Fruit fly (Drosophila melanogaster) whole organism, embryonic: ENCODE results near the gene CG9626.

Experiments used
- Atf-2 ChIP-seq: fragments of 200-800 bp; sonication (Bioruptor generic); optimal IDR thresholded peaks from 2 replicates; lab custom pipeline; 2016; ENCODE audit warnings: missing biosample characterization, missing genetic modification characterization
- Awh ChIP-seq: fragments of 200-800 bp; sonication (Bioruptor generic); IDR thresholded peaks from 2 replicates; pipeline ENCODE4, ENCODE4 v1.3.6; 2022; ENCODE audit warnings: missing biosample characterization, missing genetic modification characterization
- BEAF-32 ChIP-seq: fragments of 200-800 bp; sonication (Bioruptor generic); optimal IDR thresholded peaks from 3 replicates; lab custom pipeline; 2017; ENCODE audit warnings: missing biosample characterization, missing genetic modification characterization, mild to moderate bottlenecking, moderate library complexity, missing genetic modification reagents
- C15 ChIP-seq: fragments of 200-800 bp; sonication (Bioruptor generic); IDR thresholded peaks from 3 replicates; pipeline ENCODE4 v1.3.6; 2022; ENCODE audit warnings: missing biosample characterization, missing genetic modification characterization
- CG11247 ChIP-seq: fragments of 200-800 bp; sonication (Bioruptor generic); IDR thresholded peaks from 2 replicates; pipeline ENCODE4 v1.3.6; 2022; ENCODE audit warnings: missing biosample characterization, missing genetic modification characterization
- CG13624 ChIP-seq: fragments of 200-800 bp; sonication (Bioruptor generic); optimal IDR thresholded peaks from 2 replicates; lab custom pipeline; 2016; ENCODE audit warnings: missing biosample characterization, missing genetic modification characterization
- CG16863 ChIP-seq: fragments of 200-800 bp; sonication (Bioruptor generic); optimal IDR thresholded peaks from 3 replicates; lab custom pipeline; 2016; ENCODE audit warnings: missing biosample characterization, missing genetic modification characterization
- CG17912 ChIP-seq: fragments of 200-800 bp; sonication (Bioruptor generic); optimal IDR thresholded peaks from 2 replicates; lab custom pipeline; 2018; ENCODE audit warnings: missing biosample characterization, mild to moderate bottlenecking, missing genetic modification characterization
- CG2889 ChIP-seq: fragments of 200-800 bp; sonication (Bioruptor generic); IDR thresholded peaks from 3 replicates; pipeline ENCODE4 v1.3.6; 2022; ENCODE audit warnings: missing biosample characterization, missing genetic modification characterization
- CG30403 ChIP-seq: fragments of 200-800 bp; sonication (Bioruptor generic); optimal IDR thresholded peaks from 3 replicates; lab custom pipeline; 2016; ENCODE audit warnings: missing biosample characterization, missing genetic modification characterization
- CG31224 ChIP-seq: fragments of 200-800 bp; sonication (Bioruptor generic); IDR thresholded peaks from 2 replicates; pipeline ENCODE4 v1.3.6; 2022; ENCODE audit warnings: missing biosample characterization, missing genetic modification characterization
- CG42726 ChIP-seq: fragments of 200-800 bp; sonication (Bioruptor generic); IDR thresholded peaks from 2 replicates; pipeline ENCODE4 v1.3.6; 2022; ENCODE audit warnings: missing biosample characterization, missing genetic modification characterization; ENCODE audit not compliant: partially characterized antibody
- CG4617 ChIP-seq: fragments of 200-800 bp; sonication (Bioruptor generic); optimal IDR thresholded peaks from 3 replicates; lab custom pipeline; 2016; ENCODE audit warnings: missing biosample characterization, missing genetic modification characterization, borderline replicate concordance
- CG6175 ChIP-seq: fragments of 200-800 bp; sonication (Bioruptor generic); IDR thresholded peaks from 3 replicates; pipeline ENCODE4 v1.3.6; 2022; ENCODE audit warnings: missing biosample characterization, missing genetic modification characterization
- CG6272 ChIP-seq: fragments of 200-800 bp; sonication (Bioruptor generic); IDR thresholded peaks from 2 replicates; pipeline ENCODE4 v1.3.6; 2022; ENCODE audit warnings: missing biosample characterization, missing genetic modification characterization
- CG6689 ChIP-seq: fragments of 200-800 bp; sonication (Bioruptor generic); IDR thresholded peaks from 2 replicates; pipeline ENCODE4 v1.3.6; 2022; ENCODE audit warnings: missing biosample characterization, missing genetic modification characterization
- CG7271 ChIP-seq: fragments of 200-800 bp; sonication (Bioruptor generic); optimal IDR thresholded peaks from 2 replicates; lab custom pipeline; 2018; ENCODE audit warnings: missing biosample characterization, mild to moderate bottlenecking, missing genetic modification characterization, moderate library complexity
- CG7372 ChIP-seq: fragments of 200-800 bp; sonication (Bioruptor generic); IDR thresholded peaks from 2 replicates; pipeline ENCODE4 v1.3.6; 2022; ENCODE audit warnings: missing biosample characterization, missing genetic modification characterization
- CG7786 ChIP-seq: fragments of 200-800 bp; sonication (Bioruptor generic); optimal IDR thresholded peaks from 2 replicates; lab custom pipeline; 2016; ENCODE audit warnings: missing biosample characterization, missing genetic modification characterization
- CG9797 ChIP-seq: fragments of 200-800 bp; sonication (Bioruptor generic); optimal IDR thresholded peaks from 3 replicates; lab custom pipeline; 2018; ENCODE audit warnings: missing biosample characterization, mild to moderate bottlenecking, missing genetic modification characterization
- CTCF ChIP-seq: fragments of 200-800 bp; sonication (Bioruptor generic); optimal IDR thresholded peaks from 2 replicates; lab custom pipeline; 2017; ENCODE audit warnings: missing biosample characterization, mild to moderate bottlenecking, missing genetic modification characterization, moderate library complexity
- CrebB ChIP-seq: fragments of 200-800 bp; sonication (Bioruptor generic); optimal IDR thresholded peaks from 3 replicates; lab custom pipeline; 2018; ENCODE audit warnings: missing biosample characterization, mild to moderate bottlenecking, missing genetic modification characterization
- Dek ChIP-seq: fragments of 200-800 bp; sonication (Bioruptor generic); optimal IDR thresholded peaks from 3 replicates; lab custom pipeline; 2019; ENCODE audit warnings: missing biosample characterization, mild to moderate bottlenecking, missing genetic modification characterization, moderate library complexity
- Dp ChIP-seq: fragments of 200-800 bp; sonication (Bioruptor generic); optimal IDR thresholded peaks from 2 replicates; lab custom pipeline; 2018; ENCODE audit warnings: missing biosample characterization, mild to moderate bottlenecking, missing genetic modification characterization, moderate library complexity
- Dref ChIP-seq: fragments of 200-800 bp; sonication (Bioruptor generic); IDR thresholded peaks from 2 replicates; pipeline ENCODE4 v1.3.6; 2022; ENCODE audit warnings: missing biosample characterization, missing genetic modification characterization
- Hand ChIP-seq: fragments of 200-800 bp; sonication (Bioruptor generic); optimal IDR thresholded peaks from 2 replicates; lab custom pipeline; 2017; ENCODE audit warnings: mild to moderate bottlenecking, missing biosample characterization, missing genetic modification reagents, missing genetic modification characterization
- Hey ChIP-seq: fragments of 200-800 bp; sonication (Bioruptor generic); optimal IDR thresholded peaks from 3 replicates; lab custom pipeline; 2018; ENCODE audit warnings: missing biosample characterization, mild to moderate bottlenecking, missing genetic modification characterization
- Hsf ChIP-seq: fragments of 200-800 bp; sonication (Bioruptor generic); optimal IDR thresholded peaks from 3 replicates; lab custom pipeline; 2016; ENCODE audit warnings: missing biosample characterization, missing genetic modification characterization
- Nf-YB ChIP-seq: fragments of 200-800 bp; sonication (Bioruptor generic); optimal IDR thresholded peaks from 3 replicates; lab custom pipeline; 2019; ENCODE audit warnings: missing biosample characterization, mild to moderate bottlenecking, missing genetic modification characterization, moderate library complexity
- Opbp ChIP-seq: fragments of 200-800 bp; sonication (Bioruptor generic); IDR thresholded peaks from 3 replicates; pipeline ENCODE4 v1.3.6; 2022; ENCODE audit warnings: missing biosample characterization, missing genetic modification characterization; ENCODE audit not compliant: partially characterized antibody
- PHDP ChIP-seq: fragments of 200-800 bp; sonication (Bioruptor generic); optimal IDR thresholded peaks from 3 replicates; lab custom pipeline; 2018; ENCODE audit warnings: missing biosample characterization, mild to moderate bottlenecking, missing genetic modification characterization, moderate library complexity
- Trl ChIP-seq, 3 experiments: fragments of >200 bp in 2 of 3; fragments of 200-800 bp in 1 of 3; sonication (Bioruptor generic) in 1 of 3; optimal IDR thresholded peaks; 2 replicates in 1 of 3; 3 replicates in 2 of 3; lab custom pipeline; 2016 to 2017; ENCODE audit warnings: missing biosample characterization in 1 of 3, missing genetic modification characterization in 1 of 3
- bbx ChIP-seq: fragments of 200-800 bp; sonication (Bioruptor generic); IDR thresholded peaks from 2 replicates; pipeline ENCODE4 v1.3.6; 2022; ENCODE audit warnings: missing biosample characterization, missing genetic modification characterization; ENCODE audit not compliant: partially characterized antibody
- bcd ChIP-seq: fragments of 200-800 bp; sonication (Bioruptor generic); optimal IDR thresholded peaks from 2 replicates; lab custom pipeline; 2017; ENCODE audit warnings: missing biosample characterization, mild to moderate bottlenecking, missing genetic modification characterization
- chif ChIP-seq, 2 experiments: fragments of 200-800 bp; sonication (Bioruptor generic); optimal IDR thresholded peaks; 3 replicates each; lab custom pipeline; 2016; ENCODE audit warnings: missing biosample characterization in 2 of 2, missing genetic modification characterization in 2 of 2
- chm ChIP-seq: fragments of 200-800 bp; sonication (Bioruptor generic); IDR thresholded peaks from 2 replicates; pipeline ENCODE4 v1.3.6; 2022; ENCODE audit warnings: missing biosample characterization, missing genetic modification characterization
- ci ChIP-seq: fragments of 200-800 bp; sonication (Bioruptor generic); IDR thresholded peaks from 3 replicates; pipeline ENCODE4 v1.3.6; 2022; ENCODE audit warnings: missing biosample characterization, missing genetic modification characterization
- crp ChIP-seq, 2 experiments: fragments of 200-800 bp; sonication (Bioruptor generic); optimal IDR thresholded peaks; 2 replicates in 1 of 2; 3 replicates in 1 of 2; lab custom pipeline; 2017; ENCODE audit warnings: missing biosample characterization in 2 of 2, missing genetic modification characterization in 2 of 2, mild to moderate bottlenecking in 1 of 2, moderate library complexity in 1 of 2
- da ChIP-seq: fragments of 200-800 bp; sonication (Bioruptor generic); optimal IDR thresholded peaks from 2 replicates; lab custom pipeline; 2016; ENCODE audit warnings: missing biosample characterization, missing genetic modification characterization
- insv ChIP-seq, 2 experiments: fragments of 200-800 bp; sonication (Bioruptor generic); optimal IDR thresholded peaks; 3 replicates each; lab custom pipeline; 2016 to 2018; ENCODE audit warnings: missing biosample characterization in 2 of 2, missing genetic modification characterization in 2 of 2
- jumu ChIP-seq: fragments of 200-800 bp; sonication (Bioruptor generic); optimal IDR thresholded peaks from 3 replicates; lab custom pipeline; 2016; ENCODE audit warnings: missing biosample characterization, missing genetic modification characterization
- ken ChIP-seq: fragments of 200-800 bp; sonication (Bioruptor generic); IDR thresholded peaks from 3 replicates; pipeline ENCODE4 v1.3.6; 2022; ENCODE audit warnings: missing biosample characterization, missing genetic modification characterization
- mam ChIP-seq: fragments of 200-800 bp; sonication (Bioruptor generic); optimal IDR thresholded peaks from 3 replicates; lab custom pipeline; 2016; ENCODE audit warnings: missing biosample characterization, missing genetic modification characterization
- pita ChIP-seq: fragments of 200-800 bp; sonication (Bioruptor generic); optimal IDR thresholded peaks from 2 replicates; lab custom pipeline; 2017; ENCODE audit warnings: missing biosample characterization, mild to moderate bottlenecking, missing genetic modification characterization
- pzg ChIP-seq: fragments of 200-800 bp; sonication (Bioruptor generic); optimal IDR thresholded peaks from 3 replicates; lab custom pipeline; 2018; ENCODE audit warnings: missing biosample characterization, mild to moderate bottlenecking, missing genetic modification characterization, moderate library complexity
- ro ChIP-seq: fragments of 200-800 bp; sonication (Bioruptor generic); IDR thresholded peaks from 2 replicates; pipeline ENCODE4 v1.3.6; 2022; ENCODE audit warnings: missing biosample characterization, missing genetic modification characterization
- slp2 ChIP-seq: fragments of 200-800 bp; sonication (Bioruptor generic); optimal IDR thresholded peaks from 2 replicates; lab custom pipeline; 2016; ENCODE audit warnings: missing biosample characterization, missing genetic modification characterization
- ssp ChIP-seq: fragments of 200-800 bp; sonication (Bioruptor generic); IDR thresholded peaks from 2 replicates; pipeline ENCODE4 v1.3.6; 2022; ENCODE audit warnings: missing biosample characterization, missing genetic modification characterization
- zen ChIP-seq: fragments of 200-800 bp; sonication (Bioruptor generic); optimal IDR thresholded peaks from 3 replicates; lab custom pipeline; 2018; ENCODE audit warnings: missing biosample characterization, mild to moderate bottlenecking, missing genetic modification characterization, moderate library complexity

Gene CG9626

dm6 chr3R:8300928-8301752 is at the start of gene CG9626, which contains the start of gene mRpL1 (continued):
- TF ChIP-seq insv (GFP tag; optimal IDR thresholded peaks at IDR 0.05; lab: Kevin White, UChicago) (peak in 1 of 2 experiments; percentile 53), bcd (GFP tag; lab: Kevin White, UChicago) (no peak), CG7786 (peak; percentile 9), CG17912 (GFP tag; lab: Kevin White, UChicago) (peak; percentile 22), da (GFP tag; lab: Kevin White, UChicago) (no peak), CG4617 (GFP tag; lab: Kevin White, UChicago) (peak; percentile 92), CG42726 (GFP tag; lab: Robert Waterston, UW) (no peak), Nf-YB (GFP tag; lab: Kevin White, UChicago) (no peak), ro (no peak), Hey (no peak), Hsf (GFP tag; lab: Kevin White, UChicago) (peak; percentile 27), chif (GFP tag; optimal IDR thresholded peaks at IDR 0.05; lab: Kevin White, UChicago) (peak in 1 of 2 experiments; percentile 29), CTCF (GFP tag; lab: Kevin White, UChicago) (peak; percentile 82), jumu (peak; percentile 21), PHDP (no peak), BEAF-32 (peak; percentile 58), Atf-2 (GFP tag; lab: Kevin White, UChicago) (no peak), CG7271 (tag; lab: Kevin White, UChicago) (no peak), Awh (no peak), pzg (GFP tag; lab: Kevin White, UChicago) (peak; percentile 90), Hand (GFP tag; lab: Kevin White, UChicago) (no peak), ssp (GFP tag; lab: Robert Waterston, UW) (no peak), CG6689 (GFP tag; lab: Robert Waterston, UW) (no peak), chm (GFP tag; lab: Robert Waterston, UW) (no peak), ci (peak; percentile 28; the same call in 1 of the 3 replicates), bbx (GFP tag; lab: Robert Waterston, UW) (peak; percentile 47), Dp (GFP tag; lab: Kevin White, UChicago) (peak; percentile 58), slp2 (GFP tag; lab: Kevin White, UChicago) (no peak), C15 (GFP tag; lab: Robert Waterston, UW) (no peak), CG2889 (no peak), CG30403 (GFP tag; lab: Kevin White, UChicago) (peak; percentile 12), CG7372 (GFP tag; lab: Robert Waterston, UW) (no peak), Dek (tag; lab: Kevin White, UChicago) (peak; percentile 24), Dref (GFP tag; lab: Robert Waterston, UW) (peak; percentile 42), pita (GFP tag; lab: Kevin White, UChicago) (peak; percentile 94), CG13624 (GFP tag; lab: Kevin White, UChicago) (peak; percentile 42), CG31224 (GFP tag; lab: Robert Waterston, UW) (no peak), CG9797 (GFP tag; lab: Kevin White, UChicago) (peak; percentile 47), CG6272 (no peak), ken (peak; percentile 41; the same call in 1 of the 3 replicates), Trl (optimal IDR thresholded peaks at IDR 0.05; lab: Kevin White, UChicago) (no peak), Trl (GFP tag; optimal IDR thresholded peaks at IDR 0.05; lab: Kevin White, UChicago) (no peak), Opbp (peak; percentile 63; the same call in 2 of the 3 replicates), crp (GFP tag; optimal IDR thresholded peaks at IDR 0.05; lab: Kevin White, UChicago) (peak in 1 of 2 experiments; percentile 16), CG16863 (GFP tag; lab: Kevin White, UChicago) (no peak), CG6175 (GFP tag; lab: Robert Waterston, UW) (no peak), mam (GFP tag; lab: Kevin White, UChicago) (peak; percentile 34), CG11247 (GFP tag; lab: Robert Waterston, UW) (no peak), CrebB (tag; lab: Kevin White, UChicago) (peak; percentile 19), zen (tag; lab: Kevin White, UChicago) (peak; percentile 63)
